Worm (Caenorhabditis elegans): ENCODE results near the gene ent-7.

ent-7 gene

ce11 chrIV:9993403-9994132, 23.5 kb upstream of the ent-7 start:
- TF ChIP-seq skn-1 (tag; optimal IDR thresholded peaks at IDR 0.05), result peak; percentile 33
- TF ChIP-seq sox-4 (tag; optimal IDR thresholded peaks at IDR 0.05), result no peak
- no peak for TF ChIP-seq nhr-71 (tag; optimal IDR thresholded peaks at IDR 0.05)
- TF ChIP-seq nhr-47 (tag; optimal IDR thresholded peaks at IDR 0.05), result no peak
- TF ChIP-seq hpl-2 (GFP tag; optimal IDR thresholded peaks at IDR 0.05), result no peak
- TF ChIP-seq fkh-4 (tag; optimal IDR thresholded peaks at IDR 0.05; ENCODE audit: borderline replicate concordance), result no peak
- TF ChIP-seq blmp-1 (tag; optimal IDR thresholded peaks at IDR 0.05), result peak; percentile 48
- TF ChIP-seq lsy-2 (tag; optimal IDR thresholded peaks at IDR 0.05), result no peak
- TF ChIP-seq isw-1 (GFP tag; IDR thresholded peaks at IDR 0.05), result no peak

ce11 chrIV:9994895-9995394, 22.1 kb upstream of the ent-7 start, which contains the start of gene uba-1:
uba-1 (minus strand) TSS chrIV:9994945.
- TF ChIP-seq nhr-47 (tag; optimal IDR thresholded peaks at IDR 0.05), result peak; percentile 13
- TF ChIP-seq Y116A8C.19 (tag; optimal IDR thresholded peaks at IDR 0.05; ENCODE audit: borderline replicate concordance), result no peak
- no peak for TF ChIP-seq fkh-8 (tag; optimal IDR thresholded peaks at IDR 0.05)
- TF ChIP-seq jun-1 (tag; optimal IDR thresholded peaks at IDR 0.05), result no peak
- peak; percentile 8 for TF ChIP-seq xbp-1 (tag; optimal IDR thresholded peaks at IDR 0.05)
- TF ChIP-seq egl-27 (tag; optimal IDR thresholded peaks at IDR 0.05), result no peak
- TF ChIP-seq nhr-76 (tag; optimal IDR thresholded peaks at IDR 0.05), result no peak
- TF ChIP-seq unc-98 (GFP tag; IDR thresholded peaks at IDR 0.05), result no peak
- TF ChIP-seq elt-2 (tag; optimal IDR thresholded peaks at IDR 0.05), result no peak
- TF ChIP-seq lin-15B (tag; optimal IDR thresholded peaks at IDR 0.05), result no peak
- no peak for TF ChIP-seq lin-13 (GFP tag; optimal IDR thresholded peaks at IDR 0.05)
- no peak for TF ChIP-seq hlh-4 (tag; optimal IDR thresholded peaks at IDR 0.05)
- TF ChIP-seq nhr-90 (tag; optimal IDR thresholded peaks at IDR 0.05; ENCODE audit: poor library complexity), result peak; percentile 28
- no peak for TF ChIP-seq tlp-1 (tag; optimal IDR thresholded peaks at IDR 0.05)
- TF ChIP-seq nhr-84 (tag; optimal IDR thresholded peaks at IDR 0.05), result no peak
- TF ChIP-seq sptf-1 (tag; optimal IDR thresholded peaks at IDR 0.05), result no peak
- no peak for TF ChIP-seq F16B12.6 (tag; optimal IDR thresholded peaks at IDR 0.05)
- no peak for TF ChIP-seq nhr-11 (tag; optimal IDR thresholded peaks at IDR 0.05)
- TF ChIP-seq fkh-4 (tag; optimal IDR thresholded peaks at IDR 0.05; ENCODE audit: borderline replicate concordance), result no peak
- TF ChIP-seq lsy-2 (tag; optimal IDR thresholded peaks at IDR 0.05), result peak in 1 of 2 experiments; percentile 26
- TF ChIP-seq C04F5.9 (tag; optimal IDR thresholded peaks at IDR 0.05), result no peak
- no peak for TF ChIP-seq swsn-7 (tag; optimal IDR thresholded peaks at IDR 0.05)
- no peak for TF ChIP-seq pag-3 (tag; optimal IDR thresholded peaks at IDR 0.05; ENCODE audit: borderline replicate concordance, insufficient read depth)
- no peak for TF ChIP-seq skn-1 (tag; optimal IDR thresholded peaks at IDR 0.05)
- no peak for TF ChIP-seq efl-3 (GFP tag; optimal IDR thresholded peaks at IDR 0.05)
- no peak for TF ChIP-seq unc-30 (tag; optimal IDR thresholded peaks at IDR 0.05)
- no peak for TF ChIP-seq fos-1 (tag; optimal IDR thresholded peaks at IDR 0.05)
- peak; percentile 25 for TF ChIP-seq nhr-71 (tag; optimal IDR thresholded peaks at IDR 0.05)
- no peak for TF ChIP-seq vab-15 (tag; optimal IDR thresholded peaks at IDR 0.05)
- no peak for TF ChIP-seq mab-9 (GFP tag; IDR thresholded peaks at IDR 0.05)
- no peak for TF ChIP-seq snpc-4 (tag; optimal IDR thresholded peaks at IDR 0.05)
- no peak for TF ChIP-seq rnt-1 (tag; optimal IDR thresholded peaks at IDR 0.05)
- TF ChIP-seq efl-1 (optimal IDR thresholded peaks at IDR 0.05), result peak in 1 of 2 experiments; percentile 23
- peak in 1 of 2 experiments; percentile 82 for TF ChIP-seq efl-1 (GFP tag; optimal IDR thresholded peaks at IDR 0.05 in 1 of 2)
- peak; percentile 60 for TF ChIP-seq nhr-85 (tag)
- TF ChIP-seq sox-4 (tag; optimal IDR thresholded peaks at IDR 0.05), result no peak
- TF ChIP-seq egl-13 (tag; optimal IDR thresholded peaks at IDR 0.05), result no peak
- TF ChIP-seq lin-14 (GFP tag; optimal IDR thresholded peaks at IDR 0.05), result peak; percentile 9
- TF ChIP-seq nhr-12 (tag; optimal IDR thresholded peaks at IDR 0.05), result no peak
- TF ChIP-seq unc-130 (tag; optimal IDR thresholded peaks at IDR 0.05), result no peak
- no peak for TF ChIP-seq ceh-90 (tag; optimal IDR thresholded peaks at IDR 0.05)
- no peak for TF ChIP-seq grh-1 (GFP tag; IDR thresholded peaks at IDR 0.05)
- TF ChIP-seq nhr-20 (tag; optimal IDR thresholded peaks at IDR 0.05), result peak; percentile 22
- no peak for TF ChIP-seq ets-5 (GFP tag; IDR thresholded peaks at IDR 0.05)
- TF ChIP-seq ceh-8 (GFP tag; optimal IDR thresholded peaks at IDR 0.05), result no peak
- TF ChIP-seq pax-3 (tag; optimal IDR thresholded peaks at IDR 0.05), result no peak
